Worm (Caenorhabditis elegans): ENCODE measurements around the gene syx-2.

Gene syx-2

DNA sequence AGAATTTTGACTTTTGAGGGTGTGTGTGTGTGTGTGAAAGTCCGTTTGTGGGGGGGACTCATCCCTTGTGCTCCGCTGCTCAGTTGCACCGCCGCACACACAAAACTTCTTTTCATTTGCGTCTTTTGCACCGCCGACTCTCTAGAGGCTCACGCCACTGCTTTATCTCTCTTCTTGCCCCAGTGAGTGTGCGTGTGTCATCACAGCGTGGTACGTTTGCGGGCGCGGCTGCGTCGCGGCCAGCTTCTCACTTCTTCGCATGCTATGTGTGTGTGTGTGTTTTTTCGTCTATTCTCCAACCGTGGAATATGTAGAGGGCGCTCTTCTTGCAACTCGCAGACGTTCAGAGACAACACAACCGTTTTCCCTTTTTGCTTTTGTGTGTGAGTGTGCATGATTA, 14.4 kb upstream of the syx-2 start (continued):
- TF ChIP-seq nfya-1 (tag; optimal IDR thresholded peaks at IDR 0.05) (peak; percentile 62), elt-4 (tag; optimal IDR thresholded peaks at IDR 0.05) (no peak), che-1 (tag; optimal IDR thresholded peaks at IDR 0.05) (no peak), T23F11.4 (GFP tag; optimal IDR thresholded peaks at IDR 0.05) (no peak), madf-2 (tag; optimal IDR thresholded peaks at IDR 0.05) (peak; percentile 9), K09A11.1 (tag; optimal IDR thresholded peaks at IDR 0.05; ENCODE audit: insufficient read depth) (no peak), hlh-8 (tag; optimal IDR thresholded peaks at IDR 0.05) (no peak), nhr-232 (tag; optimal IDR thresholded peaks at IDR 0.05) (no peak), ref-2 (tag; optimal IDR thresholded peaks at IDR 0.05) (no peak), odd-2 (tag; optimal IDR thresholded peaks at IDR 0.05) (no peak), dve-1 (tag; optimal IDR thresholded peaks at IDR 0.05) (no peak), unc-42 (tag; optimal IDR thresholded peaks at IDR 0.05) (peak; percentile 55), pros-1 (tag; optimal IDR thresholded peaks at IDR 0.05) (no peak), ceh-24 (tag; optimal IDR thresholded peaks at IDR 0.05) (no peak), ztf-16 (tag; optimal IDR thresholded peaks at IDR 0.05) (no peak), ceh-19 (GFP tag; optimal IDR thresholded peaks at IDR 0.05) (no peak), ceh-31 (tag; optimal IDR thresholded peaks at IDR 0.05) (peak; percentile 68), pha-2 (tag; optimal IDR thresholded peaks at IDR 0.05) (peak; percentile 47), C38D4.7 (GFP tag; optimal IDR thresholded peaks at IDR 0.05) (no peak), lim-6 (tag; optimal IDR thresholded peaks at IDR 0.05) (no peak), ahr-1 (tag; optimal IDR thresholded peaks at IDR 0.05) (no peak), pat-9 (tag; optimal IDR thresholded peaks at IDR 0.05) (no peak), elt-2 (tag; optimal IDR thresholded peaks at IDR 0.05) (no peak), unc-55 (GFP tag; optimal IDR thresholded peaks at IDR 0.05) (no peak), tbx-2 (tag; optimal IDR thresholded peaks at IDR 0.05) (peak; percentile 72), ceh-18 (tag; optimal IDR thresholded peaks at IDR 0.05) (peak; percentile 61), hlh-6 (tag; optimal IDR thresholded peaks at IDR 0.05) (no peak), dmd-4 (tag; optimal IDR thresholded peaks at IDR 0.05; ENCODE audit: borderline replicate concordance) (peak; percentile 13), zip-5 (tag; optimal IDR thresholded peaks at IDR 0.05) (no peak), fax-1 (tag; optimal IDR thresholded peaks at IDR 0.05) (no peak), Y22D7AL.16 (tag; optimal IDR thresholded peaks at IDR 0.05) (no peak), hlh-13 (GFP tag; optimal IDR thresholded peaks at IDR 0.05) (no peak), ets-4 (tag; optimal IDR thresholded peaks at IDR 0.05) (peak; percentile 4), sox-4 (tag; optimal IDR thresholded peaks at IDR 0.05) (peak; percentile 2)

DNA sequence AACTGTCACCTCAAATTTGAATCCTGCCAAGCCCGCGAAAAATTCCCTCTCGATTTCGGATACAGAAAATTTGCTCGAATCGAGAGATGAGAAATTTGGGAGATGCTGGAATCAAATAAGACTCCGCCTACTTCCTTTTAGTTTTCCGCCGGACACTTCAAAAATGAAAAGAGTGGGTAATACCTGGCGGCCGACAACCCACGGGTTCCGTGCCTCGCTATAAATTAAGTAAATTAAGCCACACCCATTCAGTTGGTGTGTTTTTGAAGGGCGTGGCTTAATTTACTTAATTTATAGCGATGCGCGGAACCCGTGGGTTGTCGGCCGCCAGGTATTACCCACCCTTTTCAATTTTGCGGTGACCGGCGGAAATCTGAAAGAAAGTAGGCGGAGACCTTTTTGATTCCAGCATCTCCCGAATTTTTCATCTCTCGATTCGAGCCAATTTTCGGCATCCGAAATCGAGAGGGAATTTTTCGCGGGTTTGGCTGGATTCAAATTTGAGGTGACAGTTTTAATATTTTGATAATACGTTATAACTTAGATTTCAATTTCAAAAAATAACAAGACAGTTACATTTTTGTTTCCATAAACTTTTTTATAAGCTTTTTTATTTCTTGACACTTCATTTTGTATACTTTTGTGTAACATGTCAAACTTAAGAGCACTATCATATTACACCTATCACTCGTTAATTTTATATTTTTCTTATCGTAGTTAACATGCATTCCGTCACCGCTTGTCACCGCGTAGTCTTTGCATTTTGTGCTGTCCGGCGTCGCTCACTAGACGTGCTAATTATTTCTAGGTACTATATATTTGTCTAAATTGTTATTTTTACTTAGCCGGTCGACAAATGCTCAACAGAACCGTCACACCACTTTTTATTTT, 13.0 kb upstream of the syx-2 start:
- TF ChIP-seq ceh-2 (tag; optimal IDR thresholded peaks at IDR 0.05) (no peak), elt-2 (tag; optimal IDR thresholded peaks at IDR 0.05) (peak; percentile 53), K02D7.2 (tag; optimal IDR thresholded peaks at IDR 0.05) (no peak), pha-4 (tag; optimal IDR thresholded peaks at IDR 0.05) (no peak), ceh-34 (tag; optimal IDR thresholded peaks at IDR 0.05) (no peak)

DNA sequence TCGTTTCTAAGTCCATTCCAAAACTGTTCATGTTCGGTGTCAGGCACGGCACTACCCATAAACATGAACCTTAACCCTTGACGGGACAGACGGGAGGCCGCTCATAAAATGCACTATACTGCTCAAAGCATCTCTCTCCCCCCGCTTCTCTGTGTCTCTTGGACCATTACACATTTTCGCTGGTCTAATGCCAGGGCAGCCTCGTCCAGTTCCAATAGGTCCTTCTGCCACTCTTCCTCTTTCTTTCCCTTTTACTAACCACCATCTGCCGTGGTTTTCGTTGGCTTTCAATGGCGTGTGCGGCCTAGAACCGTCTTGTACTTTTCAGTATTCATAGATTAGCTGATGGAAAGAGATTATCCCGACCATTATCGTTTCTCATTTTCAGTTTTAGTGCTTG, 11.8 kb upstream of the syx-2 start:
- TF ChIP-seq syd-9 (tag; optimal IDR thresholded peaks at IDR 0.05) (peak; percentile 25), Y22D7AL.16 (tag; optimal IDR thresholded peaks at IDR 0.05) (no peak), ama-1 (optimal IDR thresholded peaks at IDR 0.05) (no peak), sdc-2 (tag; optimal IDR thresholded peaks at IDR 0.05) (peak; percentile 53), nfya-1 (tag; optimal IDR thresholded peaks at IDR 0.05) (peak; percentile 39), tbx-2 (tag; optimal IDR thresholded peaks at IDR 0.05) (peak; percentile 41), unc-42 (tag; optimal IDR thresholded peaks at IDR 0.05) (peak; percentile 18), unc-55 (GFP tag; optimal IDR thresholded peaks at IDR 0.05) (peak; percentile 18), ceh-31 (tag; optimal IDR thresholded peaks at IDR 0.05) (peak; percentile 59), ref-2 (tag; optimal IDR thresholded peaks at IDR 0.05) (peak; percentile 23)

Measured in whole organism, late embryonic.